Worm (Caenorhabditis elegans): ENCODE measurements around the gene T10B5.4.

ce11 chrV:1820749-1821148, 50.9 kb downstream of the T10B5.4 start:
- TF ChIP-seq tab-1 (GFP tag; IDR thresholded peaks at IDR 0.05) (no peak), ztf-29 (GFP tag; IDR thresholded peaks at IDR 0.05) (no peak), cog-1 (tag; optimal IDR thresholded peaks at IDR 0.05) (no peak)

Measured in whole organism, midembryonic.